Fruit fly (Drosophila melanogaster): ENCODE results near the gene nkd.

dm6 chr3L:18994505-18994969 lies 50.7 kb downstream of the nkd start:
- TF ChIP-seq ttk (optimal IDR thresholded peaks at IDR 0.05) (no peak), psq (optimal IDR thresholded peaks at IDR 0.05) (no peak), Sin3A (optimal IDR thresholded peaks at IDR 0.05) (no peak), h (optimal IDR thresholded peaks at IDR 0.05) (no peak), Myc (optimal IDR thresholded peaks at IDR 0.05) (no peak), insv (optimal IDR thresholded peaks at IDR 0.05) (no peak)
